Fruit fly (Drosophila melanogaster) whole organism, embryonic: ENCODE results near the gene pros.

Source experiments
- Aef1 ChIP-seq: fragments of 200-800 bp; sonication (Bioruptor generic); IDR thresholded peaks from 3 replicates; pipeline ENCODE4 v1.3.6; 2022; ENCODE audit warnings: missing biosample characterization, missing genetic modification characterization
- Atf-2 ChIP-seq: fragments of 200-800 bp; sonication (Bioruptor generic); optimal IDR thresholded peaks from 2 replicates; lab custom pipeline; 2016; ENCODE audit warnings: missing biosample characterization, missing genetic modification characterization
- Awh ChIP-seq: fragments of 200-800 bp; sonication (Bioruptor generic); IDR thresholded peaks from 2 replicates; pipeline ENCODE4, ENCODE4 v1.3.6; 2022; ENCODE audit warnings: missing biosample characterization, missing genetic modification characterization
- CG10543 ChIP-seq: fragments of 200-800 bp; sonication (Bioruptor generic); optimal IDR thresholded peaks from 3 replicates; lab custom pipeline; 2017; ENCODE audit warnings: missing biosample characterization, mild to moderate bottlenecking, missing genetic modification characterization, moderate library complexity
- CG12659 ChIP-seq: fragments of 200-800 bp; sonication (Bioruptor generic); optimal IDR thresholded peaks from 3 replicates; lab custom pipeline; 2017; ENCODE audit warnings: mild to moderate bottlenecking, missing biosample characterization, missing genetic modification reagents, missing genetic modification characterization
- CG12744 ChIP-seq: fragments of 200-800 bp; sonication (Bioruptor generic); optimal IDR thresholded peaks from 2 replicates; lab custom pipeline; 2016; ENCODE audit warnings: missing biosample characterization, missing genetic modification characterization
- CG12769 ChIP-seq: fragments of 200-800 bp; sonication (Bioruptor generic); optimal IDR thresholded peaks from 2 replicates; lab custom pipeline; 2019; ENCODE audit warnings: missing biosample characterization, mild to moderate bottlenecking, missing genetic modification characterization, moderate library complexity
- CG13287 ChIP-seq: fragments of 200-800 bp; sonication (Bioruptor generic); IDR thresholded peaks from 2 replicates; pipeline ENCODE4 v1.3.6; 2022; ENCODE audit warnings: missing biosample characterization, missing genetic modification characterization; ENCODE audit not compliant: partially characterized antibody
- CG14050 ChIP-seq: fragments of 200-800 bp; sonication (Bioruptor generic); IDR thresholded peaks from 3 replicates; pipeline ENCODE4 v1.3.6; 2022; ENCODE audit warnings: missing biosample characterization, missing genetic modification characterization
- CG15011 ChIP-seq: fragments of 200-800 bp; sonication (Bioruptor generic); optimal IDR thresholded peaks from 3 replicates; lab custom pipeline; 2018; ENCODE audit warnings: missing biosample characterization, mild to moderate bottlenecking, missing genetic modification characterization
- CG17912 ChIP-seq: fragments of 200-800 bp; sonication (Bioruptor generic); optimal IDR thresholded peaks from 2 replicates; lab custom pipeline; 2018; ENCODE audit warnings: missing biosample characterization, mild to moderate bottlenecking, missing genetic modification characterization
- CG2116 ChIP-seq: fragments of 200-800 bp; sonication (Bioruptor generic); optimal IDR thresholded peaks from 3 replicates; lab custom pipeline; 2018; ENCODE audit warnings: missing biosample characterization, mild to moderate bottlenecking, missing genetic modification characterization
- CG30020 ChIP-seq: fragments of 200-800 bp; optimal IDR thresholded peaks from 2 replicates; lab custom pipeline; 2019; ENCODE audit warnings: missing biosample characterization, mild to moderate bottlenecking, missing genetic modification characterization, moderate library complexity
- CG4360 ChIP-seq: fragments of 200-800 bp; sonication (Bioruptor generic); IDR thresholded peaks from 2 replicates; pipeline ENCODE4 v1.3.6; 2022; ENCODE audit warnings: missing biosample characterization, missing genetic modification characterization
- CG4617 ChIP-seq: fragments of 200-800 bp; sonication (Bioruptor generic); optimal IDR thresholded peaks from 3 replicates; lab custom pipeline; 2016; ENCODE audit warnings: missing biosample characterization, missing genetic modification characterization, borderline replicate concordance
- CG6254 ChIP-seq: fragments of 200-800 bp; sonication (Bioruptor generic); optimal IDR thresholded peaks from 3 replicates; lab custom pipeline; 2017; ENCODE audit warnings: mild to moderate bottlenecking, missing biosample characterization, missing genetic modification reagents, missing genetic modification characterization
- CG7786 ChIP-seq: fragments of 200-800 bp; sonication (Bioruptor generic); optimal IDR thresholded peaks from 2 replicates; lab custom pipeline; 2016; ENCODE audit warnings: missing biosample characterization, missing genetic modification characterization
- CG7839 ChIP-seq: fragments of 200-800 bp; sonication (Bioruptor generic); optimal IDR thresholded peaks from 3 replicates; lab custom pipeline; 2018; ENCODE audit warnings: missing biosample characterization, mild to moderate bottlenecking, missing genetic modification characterization, moderate library complexity
- Camta ChIP-seq: fragments of 200-800 bp; sonication (Bioruptor generic); optimal IDR thresholded peaks from 2 replicates; lab custom pipeline; 2016; ENCODE audit warnings: missing biosample characterization, missing genetic modification characterization
- Deaf1 ChIP-seq: fragments of 200-800 bp; optimal IDR thresholded peaks from 3 replicates; lab custom pipeline; 2019; ENCODE audit warnings: missing biosample characterization, mild to moderate bottlenecking, missing genetic modification characterization, moderate library complexity
- Elba2 ChIP-seq: fragments of 200-800 bp; sonication (Bioruptor generic); optimal IDR thresholded peaks from 3 replicates; lab custom pipeline; 2016; ENCODE audit warnings: missing biosample characterization, missing genetic modification characterization
- Fer1 ChIP-seq: fragments of 200-800 bp; sonication (Bioruptor generic); optimal IDR thresholded peaks from 2 replicates; lab custom pipeline; 2017; ENCODE audit warnings: missing biosample characterization, mild to moderate bottlenecking, missing genetic modification characterization
- HLH54F ChIP-seq: fragments of 200-800 bp; sonication (Bioruptor generic); optimal IDR thresholded peaks from 3 replicates; lab custom pipeline; 2016; ENCODE audit warnings: missing biosample characterization, missing genetic modification characterization
- Hmr ChIP-seq: fragments of 200-800 bp; sonication (Bioruptor generic); optimal IDR thresholded peaks from 3 replicates; lab custom pipeline; 2017; ENCODE audit warnings: mild to moderate bottlenecking, missing biosample characterization, missing genetic modification reagents, missing genetic modification characterization
- Lhr ChIP-seq: fragments of 200-800 bp; sonication (Bioruptor generic); optimal IDR thresholded peaks from 3 replicates; lab custom pipeline; 2017; ENCODE audit warnings: mild to moderate bottlenecking, missing biosample characterization, missing genetic modification reagents, missing genetic modification characterization
- NC2β ChIP-seq: fragments of 200-800 bp; sonication (Bioruptor generic); optimal IDR thresholded peaks from 2 replicates; lab custom pipeline; 2016; ENCODE audit warnings: missing biosample characterization, missing genetic modification characterization
- NK7.1 ChIP-seq: fragments of 200-800 bp; sonication (Bioruptor generic); optimal IDR thresholded peaks from 3 replicates; lab custom pipeline; 2016; ENCODE audit warnings: missing biosample characterization, missing genetic modification characterization
- Oli ChIP-seq: fragments of 200-800 bp; sonication (Bioruptor generic); optimal IDR thresholded peaks from 2 replicates; lab custom pipeline; 2018; ENCODE audit warnings: missing biosample characterization, mild to moderate bottlenecking, missing genetic modification characterization, moderate library complexity
- PHDP ChIP-seq: fragments of 200-800 bp; sonication (Bioruptor generic); optimal IDR thresholded peaks from 3 replicates; lab custom pipeline; 2018; ENCODE audit warnings: missing biosample characterization, mild to moderate bottlenecking, missing genetic modification characterization, moderate library complexity
- Ptx1 ChIP-seq: fragments of 200-800 bp; sonication (Bioruptor generic); IDR thresholded peaks from 2 replicates; pipeline ENCODE4 v1.3.6; 2022; ENCODE audit warnings: missing biosample characterization, missing genetic modification characterization
- Scr ChIP-seq: fragments of 200-800 bp; sonication (Bioruptor generic); IDR thresholded peaks from 2 replicates; pipeline ENCODE4 v1.3.6; 2022; ENCODE audit warnings: missing biosample characterization, missing genetic modification characterization; ENCODE audit not compliant: partially characterized antibody
- Sin3A ChIP-seq: fragments of >200 bp; optimal IDR thresholded peaks from 2 replicates; lab custom pipeline; 2018
- btn ChIP-seq: fragments of 200-800 bp; sonication (Bioruptor generic); optimal IDR thresholded peaks from 2 replicates; lab custom pipeline; 2016; ENCODE audit warnings: missing biosample characterization, missing genetic modification characterization
- da ChIP-seq: fragments of 200-800 bp; sonication (Bioruptor generic); optimal IDR thresholded peaks from 2 replicates; lab custom pipeline; 2016; ENCODE audit warnings: missing biosample characterization, missing genetic modification characterization
- dm ChIP-seq: fragments of 200-800 bp; sonication (Bioruptor generic); optimal IDR thresholded peaks from 3 replicates; lab custom pipeline; 2016; ENCODE audit warnings: missing biosample characterization, missing genetic modification characterization
- gcm ChIP-seq: fragments of 200-800 bp; sonication (Bioruptor generic); optimal IDR thresholded peaks from 2 replicates; lab custom pipeline; 2019; ENCODE audit warnings: missing biosample characterization, mild to moderate bottlenecking, missing genetic modification characterization, moderate library complexity
- hbn ChIP-seq: fragments of 200-800 bp; sonication (Bioruptor generic); IDR thresholded peaks from 2 replicates; pipeline ENCODE4 v1.3.6; 2022; ENCODE audit warnings: missing biosample characterization, missing genetic modification characterization; ENCODE audit not compliant: partially characterized antibody
- ind ChIP-seq: fragments of 200-800 bp; sonication (Bioruptor generic); optimal IDR thresholded peaks from 3 replicates; lab custom pipeline; 2016; ENCODE audit warnings: missing biosample characterization, missing genetic modification characterization
- insv ChIP-seq, 2 experiments: fragments of 200-800 bp; sonication (Bioruptor generic); optimal IDR thresholded peaks; 3 replicates each; lab custom pipeline; 2016 to 2018; ENCODE audit warnings: missing biosample characterization in 2 of 2, missing genetic modification characterization in 2 of 2
- knrl ChIP-seq: fragments of 200-800 bp; sonication (Bioruptor generic); IDR thresholded peaks from 3 replicates; pipeline ENCODE4 v1.3.6; 2022; ENCODE audit warnings: missing biosample characterization, missing genetic modification characterization; ENCODE audit not compliant: partially characterized antibody
- lilli ChIP-seq: fragments of 200-800 bp; sonication (Bioruptor generic); optimal IDR thresholded peaks from 3 replicates; lab custom pipeline; 2016; ENCODE audit warnings: missing biosample characterization, missing genetic modification characterization
- lmd ChIP-seq: fragments of 200-800 bp; sonication (Bioruptor generic); IDR thresholded peaks from 2 replicates; pipeline ENCODE4 v1.3.6; 2022; ENCODE audit warnings: missing biosample characterization, missing genetic modification characterization
- p53 ChIP-seq: fragments of 200-800 bp; sonication (Bioruptor generic); optimal IDR thresholded peaks from 2 replicates; lab custom pipeline; 2016; ENCODE audit warnings: missing biosample characterization, missing genetic modification characterization
- pnt ChIP-seq: fragments of 200-800 bp; sonication (Bioruptor generic); optimal IDR thresholded peaks from 3 replicates; lab custom pipeline; 2016; ENCODE audit warnings: missing biosample characterization, missing genetic modification characterization
- sens ChIP-seq: fragments of 200-800 bp; sonication (Bioruptor generic); peaks from one replicate; lab custom pipeline; 2016; ENCODE audit warnings: missing biosample characterization, missing genetic modification characterization
- slbo ChIP-seq: fragments of 200-800 bp; sonication (Bioruptor generic); IDR thresholded peaks from 2 replicates; pipeline ENCODE4 v1.3.6; 2022; ENCODE audit warnings: missing biosample characterization, missing genetic modification characterization
- tx ChIP-seq: fragments of 200-800 bp; sonication (Bioruptor generic); optimal IDR thresholded peaks from 2 replicates; lab custom pipeline; 2016; ENCODE audit warnings: missing biosample characterization, missing genetic modification characterization
- wek ChIP-seq: fragments of 200-800 bp; sonication (Bioruptor generic); optimal IDR thresholded peaks from 3 replicates; lab custom pipeline; 2018; ENCODE audit warnings: missing biosample characterization, mild to moderate bottlenecking, missing genetic modification characterization, moderate library complexity
- zfh2 ChIP-seq: fragments of 200-800 bp; sonication (Bioruptor generic); optimal IDR thresholded peaks from 2 replicates; lab custom pipeline; 2016; ENCODE audit warnings: missing biosample characterization, missing genetic modification characterization

The pros gene

DNA sequence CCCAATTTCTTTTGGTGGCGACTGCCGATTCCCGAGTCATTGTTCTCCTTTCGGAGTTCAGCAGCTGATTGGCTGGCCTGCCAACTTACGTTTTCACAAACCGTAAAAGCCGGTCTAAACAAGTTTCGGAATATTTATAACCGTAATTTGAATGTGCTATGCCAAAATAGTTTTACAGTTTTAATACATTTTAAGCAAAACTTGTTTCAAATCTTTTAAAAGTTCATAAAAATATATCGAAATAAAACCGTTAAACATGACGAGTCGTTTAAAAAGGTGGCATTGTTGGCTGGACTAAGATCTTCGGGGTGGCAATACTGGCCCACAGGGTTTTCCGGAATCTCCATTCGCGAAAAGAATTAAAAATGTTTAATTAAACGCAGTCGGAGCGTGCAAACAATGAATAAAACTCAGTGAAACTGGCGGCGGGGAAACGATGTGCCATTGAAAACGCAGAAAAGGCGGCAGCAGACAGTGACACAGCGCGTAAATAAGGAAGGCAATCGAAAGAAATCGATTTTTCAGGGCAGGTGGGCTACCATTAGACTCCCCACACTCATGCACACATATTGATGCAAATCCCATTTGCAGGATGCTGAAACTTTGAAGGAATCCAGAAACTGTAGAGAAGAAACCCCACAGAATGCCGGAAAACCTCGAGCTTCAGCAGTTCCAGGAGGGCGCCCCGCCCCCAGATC lies 107.4 kb downstream of the pros start, which contains the start of the genes Exd2 and CG5281 (continued):
- TF ChIP-seq gcm (GFP tag; lab: Kevin White, UChicago): peak; percentile 46
- peak; percentile 77 for TF ChIP-seq lilli (GFP tag; lab: Kevin White, UChicago)
- TF ChIP-seq CG6254 (GFP tag; lab: Kevin White, UChicago): peak; percentile 4
- TF ChIP-seq Camta (GFP tag; lab: Kevin White, UChicago): peak; percentile 39
- peak; percentile 59 for TF ChIP-seq CG10543 (GFP tag; lab: Kevin White, UChicago)
- peak; percentile 75 for TF ChIP-seq CG12659 (GFP tag; lab: Kevin White, UChicago)
- peak; percentile 34; the same call in 1 of the 2 replicates for TF ChIP-seq Awh
- peak; percentile 68 for TF ChIP-seq Hmr
- TF ChIP-seq wek: peak; percentile 13
- TF ChIP-seq CG14050 (GFP tag; lab: Robert Waterston, UW): 0 out of 3 replicates have a peak, but pooled peaks have one; percentile 23
- peak; percentile 94 for TF ChIP-seq sens (GFP tag; lab: Kevin White, UChicago)
- peak; percentile 87 for TF ChIP-seq CG2116 (GFP tag; lab: Kevin White, UChicago)
- peak; percentile 25; the same call in 1 of the 2 replicates for TF ChIP-seq lmd (GFP tag; lab: Robert Waterston, UW)
- TF ChIP-seq Sin3A (lab: Kevin White, UChicago): peak; percentile 86
- TF ChIP-seq pnt (GFP tag; lab: Kevin White, UChicago): peak; percentile 13
- TF ChIP-seq NK7.1 (GFP tag; lab: Kevin White, UChicago): peak; percentile 15
- peak; percentile 55 for TF ChIP-seq zfh2 (GFP tag; lab: Kevin White, UChicago)
- no peak for TF ChIP-seq hbn (GFP tag; lab: Robert Waterston, UW)
- TF ChIP-seq Ptx1: peak; percentile 37; the same call in 1 of the 2 replicates
- TF ChIP-seq HLH54F: peak; percentile 55
- peak; percentile 55 for TF ChIP-seq knrl
- peak; percentile 65 for TF ChIP-seq PHDP (tag; lab: Kevin White, UChicago)
- peak; percentile 61 for TF ChIP-seq CG17912
- TF ChIP-seq tx (GFP tag; lab: Kevin White, UChicago): peak; percentile 62
- peak; percentile 43 for TF ChIP-seq CG7839 (tag; lab: Kevin White, UChicago)
- no peak for TF ChIP-seq CG4360
- TF ChIP-seq dm (GFP tag; lab: Kevin White, UChicago): peak; percentile 60
- peak; percentile 20 for TF ChIP-seq CG12744 (GFP tag; lab: Kevin White, UChicago)
- TF ChIP-seq CG12769 (tag; lab: Kevin White, UChicago): no peak
- TF ChIP-seq Scr (GFP tag; lab: Robert Waterston, UW): peak; percentile 48; the same call in 1 of the 2 replicates
- TF ChIP-seq Oli (tag; lab: Kevin White, UChicago): peak; percentile 48
- TF ChIP-seq Atf-2: peak; percentile 48
- peak; percentile 41; the same call in 1 of the 2 replicates for TF ChIP-seq slbo (GFP tag; lab: Robert Waterston, UW)
- peak; percentile 51 for TF ChIP-seq NC2β (GFP tag; lab: Kevin White, UChicago)
- TF ChIP-seq CG7786 (GFP tag; lab: Kevin White, UChicago): peak; percentile 0
- TF ChIP-seq insv (GFP tag; optimal IDR thresholded peaks at IDR 0.05; lab: Kevin White, UChicago): peak in 1 of 2 experiments; percentile 23
- TF ChIP-seq Aef1 (GFP tag; lab: Robert Waterston, UW): no peak
- TF ChIP-seq p53 (GFP tag; lab: Kevin White, UChicago): peak; percentile 26
- TF ChIP-seq Lhr (GFP tag; lab: Kevin White, UChicago): peak; percentile 64
- peak; percentile 29 for TF ChIP-seq da (GFP tag; lab: Kevin White, UChicago)
- TF ChIP-seq Fer1 (GFP tag; lab: Kevin White, UChicago): peak; percentile 63
- peak; percentile 20 for TF ChIP-seq Elba2 (GFP tag; lab: Kevin White, UChicago)
- TF ChIP-seq ind: peak; percentile 28
- peak; percentile 74 for TF ChIP-seq CG4617 (GFP tag; lab: Kevin White, UChicago)
- peak; percentile 55 for TF ChIP-seq CG30020 (tag; lab: Kevin White, UChicago)
- TF ChIP-seq btn (GFP tag; lab: Kevin White, UChicago): peak; percentile 12
- TF ChIP-seq CG15011 (GFP tag; lab: Kevin White, UChicago): no peak
- peak; percentile 73 for TF ChIP-seq Deaf1 (tag; lab: Kevin White, UChicago)
- TF ChIP-seq CG13287 (GFP tag; lab: Robert Waterston, UW): peak; percentile 54; the same call in 1 of the 2 replicates
